Fruit fly (Drosophila melanogaster): ENCODE results near the gene CG5946.

Gene CG5946

DNA sequence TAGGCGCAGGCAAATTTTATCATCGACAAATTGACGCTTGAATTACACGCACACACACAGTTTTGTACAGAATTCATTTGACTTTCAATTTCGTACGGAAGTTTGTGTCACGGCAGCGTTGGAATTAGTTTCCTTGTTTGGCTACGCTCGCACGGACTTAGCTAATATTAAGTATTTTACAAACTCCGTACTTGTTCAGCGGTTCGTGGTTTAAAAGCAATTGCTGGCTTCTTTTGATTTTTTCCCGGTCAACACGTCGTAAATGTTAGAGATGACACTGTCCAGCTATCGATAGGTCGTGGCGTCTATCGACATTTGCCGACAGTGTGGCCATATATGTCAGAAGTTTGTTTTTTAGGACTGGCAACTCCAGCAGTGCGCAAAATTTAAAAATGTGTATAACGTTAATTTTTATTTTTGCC lies 11.2 kb upstream of the CG5946 start, which contains the start of gene CycA (continued):
- no peak for TF ChIP-seq CG32772 (GFP tag; IDR thresholded peaks at IDR 0.05)
- no peak for TF ChIP-seq CG33557 (GFP tag; optimal IDR thresholded peaks at IDR 0.05)
- TF ChIP-seq CG16779 (GFP tag; IDR thresholded peaks at IDR 0.05): no peak
- TF ChIP-seq YL-1 (GFP tag; optimal IDR thresholded peaks at IDR 0.05): peak; percentile 53
- no peak for TF ChIP-seq tgo (GFP tag; IDR thresholded peaks at IDR 0.05)
- TF ChIP-seq amos (GFP tag; IDR thresholded peaks at IDR 0.05; ENCODE audit: partially characterized antibody): peak; percentile 94
- TF ChIP-seq ham (GFP tag; IDR thresholded peaks at IDR 0.05): no peak
- TF ChIP-seq CG14014 (GFP tag; IDR thresholded peaks at IDR 0.05): no peak
- TF ChIP-seq CG8089 (GFP tag; optimal IDR thresholded peaks at IDR 0.05): no peak
- no peak for TF ChIP-seq CG3407 (GFP tag; optimal IDR thresholded peaks at IDR 0.05)
- peak; percentile 45 for TF ChIP-seq dm (GFP tag; optimal IDR thresholded peaks at IDR 0.05)
- TF ChIP-seq insv (GFP tag; optimal IDR thresholded peaks at IDR 0.05): peak in 1 of 2 experiments; percentile 28
- TF ChIP-seq br (optimal IDR thresholded peaks at IDR 0.05): no peak
- TF ChIP-seq CG12769 (tag; optimal IDR thresholded peaks at IDR 0.05): no peak
- peak; percentile 68 for TF ChIP-seq CG14860 (GFP tag; IDR thresholded peaks at IDR 0.05; ENCODE audit: partially characterized antibody)
- TF ChIP-seq CG9797 (GFP tag; optimal IDR thresholded peaks at IDR 0.05): peak; percentile 94
- no peak for TF ChIP-seq Oli (tag; optimal IDR thresholded peaks at IDR 0.05)
- TF ChIP-seq ara (GFP tag; IDR thresholded peaks at IDR 0.05): no peak
- TF ChIP-seq CG6765 (GFP tag; optimal IDR thresholded peaks at IDR 0.05): no peak
- TF ChIP-seq CG18262 (tag; optimal IDR thresholded peaks at IDR 0.05): peak; percentile 2
- no peak for TF ChIP-seq Hand (GFP tag; optimal IDR thresholded peaks at IDR 0.05)
- no peak for TF ChIP-seq ATbp (GFP tag; optimal IDR thresholded peaks at IDR 0.05)
- TF ChIP-seq Mad (GFP tag; optimal IDR thresholded peaks at IDR 0.05): peak; percentile 1
- no peak for TF ChIP-seq Oaz (GFP tag; IDR thresholded peaks at IDR 0.05)
- no peak for TF ChIP-seq slou (GFP tag; optimal IDR thresholded peaks at IDR 0.05)
- TF ChIP-seq h (optimal IDR thresholded peaks at IDR 0.05): no peak
- TF ChIP-seq knrl (GFP tag; IDR thresholded peaks at IDR 0.05; ENCODE audit: partially characterized antibody): peak; percentile 90
- TF ChIP-seq z (GFP tag; IDR thresholded peaks at IDR 0.05): no peak
- peak; percentile 42 for TF ChIP-seq MBD-R2 (GFP tag; IDR thresholded peaks at IDR 0.05)
- TF ChIP-seq Dp (GFP tag; optimal IDR thresholded peaks at IDR 0.05): peak; percentile 100
- no peak for TF ChIP-seq CG10565 (GFP tag; optimal IDR thresholded peaks at IDR 0.05)
- TF ChIP-seq CG2116 (GFP tag; optimal IDR thresholded peaks at IDR 0.05): peak; percentile 87
- peak; percentile 33 for TF ChIP-seq CG17568 (GFP tag; optimal IDR thresholded peaks at IDR 0.05)
- TF ChIP-seq sqz (GFP tag; optimal IDR thresholded peaks at IDR 0.05): no peak
- TF ChIP-seq chinmo (GFP tag; IDR thresholded peaks at IDR 0.05; ENCODE audit: partially characterized antibody): peak; percentile 84
- no peak for TF ChIP-seq Ada2b (GFP tag; IDR thresholded peaks at IDR 0.05)
- peak; percentile 92 for TF ChIP-seq Bgb (GFP tag; IDR thresholded peaks at IDR 0.05; ENCODE audit: partially characterized antibody)
- TF ChIP-seq chif (GFP tag; optimal IDR thresholded peaks at IDR 0.05): no peak
- peak; percentile 77 for TF ChIP-seq sna (GFP tag; IDR thresholded peaks at IDR 0.05; ENCODE audit: partially characterized antibody)
- no peak for TF ChIP-seq sisA (GFP tag; IDR thresholded peaks at IDR 0.05)
- peak; percentile 66 for TF ChIP-seq CG15514 (GFP tag; optimal IDR thresholded peaks at IDR 0.05)
- peak; percentile 8 for TF ChIP-seq lbe (GFP tag; optimal IDR thresholded peaks at IDR 0.05)
- TF ChIP-seq stwl (tag; optimal IDR thresholded peaks at IDR 0.05): peak; percentile 82
- peak; percentile 23 for TF ChIP-seq Deaf1 (tag; optimal IDR thresholded peaks at IDR 0.05)
- TF ChIP-seq HHEX (GFP tag; optimal IDR thresholded peaks at IDR 0.05): no peak
- TF ChIP-seq Bdp1 (GFP tag; optimal IDR thresholded peaks at IDR 0.05): no peak
- TF ChIP-seq Atf3 (GFP tag; optimal IDR thresholded peaks at IDR 0.05): no peak
- TF ChIP-seq twi (tag; optimal IDR thresholded peaks at IDR 0.05): peak; percentile 13
- TF ChIP-seq Awh (GFP tag; IDR thresholded peaks at IDR 0.05): no peak
- peak; percentile 51 for TF ChIP-seq CG15601 (tag; optimal IDR thresholded peaks at IDR 0.05)
- no peak for TF ChIP-seq ase (GFP tag; IDR thresholded peaks at IDR 0.05)

Measured in whole organism, embryonic.